Worm (Caenorhabditis elegans) whole organism, young adult: Measurements from ENCODE around the gene F42C5.4.
"Not testable (repeated sequence)": the region's sequence is repeated elsewhere in the genome, so short reads cannot be mapped to it uniquely, and the experiment has no call there.

Experiments
- B0019.2 ChIP-seq: fragments of 200-800 bp; sonication (Bioruptor generic); conservative IDR thresholded peaks from 2 replicates; pipeline ENCODE4 v1.3.6; 2022; ENCODE audit warnings: missing genetic modification reagents, missing genetic modification characterization, missing compliant biosample characterization
- B0035.1 ChIP-seq: sonication (generic microtip); optimal IDR thresholded peaks from 2 replicates; lab custom pipeline; 2016; ENCODE audit warnings: missing genetic modification characterization, mild to moderate bottlenecking, missing compliant biosample characterization, missing genotype, missing genetic modification reagents
- B0336.3 ChIP-seq: fragments of 200-800 bp; sonication (Bioruptor generic); IDR thresholded peaks from 2 replicates; pipeline ENCODE4 v1.3.6; 2022; ENCODE audit warnings: missing genetic modification characterization, missing compliant biosample characterization
- F10E7.11 ChIP-seq: sonication (generic microtip); optimal IDR thresholded peaks from 2 replicates; lab custom pipeline; 2017; ENCODE audit warnings: mild to moderate bottlenecking, missing genetic modification characterization, moderate library complexity, missing compliant biosample characterization
- F49E8.2 ChIP-seq: sonication (generic microtip); optimal IDR thresholded peaks from 3 replicates; lab custom pipeline; 2017; ENCODE audit warnings: missing genetic modification characterization, mild to moderate bottlenecking, missing compliant biosample characterization, antibody characterized with exemption, moderate library complexity; ENCODE audit not compliant: insufficient read depth
- ama-1 ChIP-seq, 3 experiments: fragments of 150-350 bp in 1 of 3; sonication (generic microtip) in 2 of 3; optimal IDR thresholded peaks; 2 replicates each; lab custom pipeline; 2014 to 2018; ENCODE audit warnings: missing biosample characterization in 2 of 3, missing genetic modification characterization in 2 of 3, missing genetic modification reagents in 2 of 3
- athp-1 ChIP-seq: sonication (generic microtip); optimal IDR thresholded peaks from 2 replicates; lab custom pipeline; 2017; ENCODE audit warnings: mild to moderate bottlenecking, missing genetic modification characterization, missing compliant biosample characterization
- attf-6 ChIP-seq: fragments of 200-800 bp; sonication (Bioruptor generic); IDR thresholded peaks from 2 replicates; pipeline ENCODE4 v1.3.6; 2022; ENCODE audit warnings: missing genetic modification reagents, missing genetic modification characterization, missing compliant biosample characterization
- cebp-2 ChIP-seq: fragments of 200-800 bp; sonication (Bioruptor generic); IDR thresholded peaks from 2 replicates; pipeline ENCODE4 v1.3.6; 2022; ENCODE audit warnings: missing genetic modification characterization, missing compliant biosample characterization
- ceh-79 ChIP-seq: sonication (generic microtip); optimal IDR thresholded peaks from 2 replicates; lab custom pipeline; 2017; ENCODE audit warnings: mild to moderate bottlenecking, missing genetic modification characterization, missing compliant biosample characterization
- die-1 ChIP-seq: sonication (generic microtip); optimal IDR thresholded peaks from 2 replicates; lab custom pipeline; 2016; ENCODE audit warnings: missing genotype, mild to moderate bottlenecking, missing genetic modification characterization, missing compliant biosample characterization
- dpff-1 ChIP-seq: sonication (generic microtip); optimal IDR thresholded peaks from 2 replicates; lab custom pipeline; 2017; ENCODE audit warnings: mild to moderate bottlenecking, missing genetic modification characterization, missing compliant biosample characterization
- efl-1 ChIP-seq: fragments of 150-350 bp; optimal IDR thresholded peaks from 2 replicates; lab custom pipeline; 2014; ENCODE audit warnings: missing biosample characterization, missing genetic modification reagents, missing genetic modification characterization
- egrh-3 ChIP-seq: fragments of 200-800 bp; sonication (Bioruptor generic); IDR thresholded peaks from 2 replicates; pipeline ENCODE4 v1.3.6; 2022; ENCODE audit warnings: missing genetic modification reagents, missing genetic modification characterization, missing compliant biosample characterization
- ekl-4 ChIP-seq: fragments of 200-800 bp; sonication (Bioruptor generic); IDR thresholded peaks from 2 replicates; pipeline ENCODE4 v1.3.6; 2022; ENCODE audit warnings: missing genetic modification reagents, missing genetic modification characterization, missing compliant biosample characterization
- hmg-1.2 ChIP-seq: fragments of 200-800 bp; sonication (Bioruptor generic); IDR thresholded peaks from 2 replicates; pipeline ENCODE4 v1.3.6; 2022; ENCODE audit warnings: missing genetic modification reagents, missing genetic modification characterization, missing compliant biosample characterization
- lag-1 ChIP-seq: fragments of 200-800 bp; sonication (Bioruptor generic); IDR thresholded peaks from 2 replicates; pipeline ENCODE4 v1.3.6; 2022; ENCODE audit warnings: missing genetic modification reagents, missing genetic modification characterization, missing compliant biosample characterization
- let-607 ChIP-seq, 2 experiments: fragments of 200-800 bp in 1 of 2; sonication (Bioruptor generic) in 1 of 2; sonication (generic microtip) in 1 of 2; optimal IDR thresholded peaks; 2 replicates each; lab custom pipeline; 2016 to 2018; ENCODE audit warnings: mild to moderate bottlenecking in 2 of 2, missing compliant biosample characterization in 2 of 2, missing genetic modification characterization in 2 of 2, moderate library complexity in 2 of 2, missing genotype in 1 of 2
- lin-35 ChIP-seq, 3 experiments: fragments of 150-350 bp in 2 of 3; sonication (generic microtip) in 1 of 3; optimal IDR thresholded peaks; 2 replicates each; lab custom pipeline; 2014 to 2018; ENCODE audit warnings: missing biosample characterization in 3 of 3, missing genetic modification characterization in 3 of 3, missing genetic modification reagents in 3 of 3
- madf-8 ChIP-seq: fragments of 200-800 bp; sonication (Bioruptor generic); conservative IDR thresholded peaks from 2 replicates; pipeline ENCODE4 v1.3.6; 2022; ENCODE audit warnings: missing genetic modification reagents, missing genetic modification characterization, missing compliant biosample characterization
- mxl-1 ChIP-seq: sonication (generic microtip); optimal IDR thresholded peaks from 2 replicates; lab custom pipeline; 2016; ENCODE audit warnings: missing genetic modification characterization, missing compliant biosample characterization
- sdz-38 ChIP-seq: sonication (generic microtip); optimal IDR thresholded peaks from 2 replicates; lab custom pipeline; 2016; ENCODE audit warnings: missing genotype, missing genetic modification characterization, missing compliant biosample characterization
- snpc-1.1 ChIP-seq: sonication (generic microtip); optimal IDR thresholded peaks from 2 replicates; lab custom pipeline; 2017; ENCODE audit warnings: missing genetic modification characterization, mild to moderate bottlenecking, missing compliant biosample characterization, antibody characterized with exemption, moderate library complexity, missing genotype, missing genetic modification reagents; ENCODE audit not compliant: insufficient read depth
- tbp1 ChIP-seq: fragments of 200-800 bp; sonication (Bioruptor generic); optimal IDR thresholded peaks from 2 replicates; lab custom pipeline; 2018; ENCODE audit warnings: mild to moderate bottlenecking, missing genetic modification characterization, missing compliant biosample characterization
- tbx-9 ChIP-seq: sonication (generic microtip); optimal IDR thresholded peaks from 2 replicates; lab custom pipeline; 2016; ENCODE audit warnings: borderline replicate concordance, missing genetic modification characterization, inconsistent platforms, missing compliant biosample characterization
- unc-130 ChIP-seq: sonication (generic microtip); optimal IDR thresholded peaks from 2 replicates; lab custom pipeline; 2016; ENCODE audit warnings: missing genetic modification reagents, missing genetic modification characterization, missing compliant biosample characterization
- unc-62 ChIP-seq: fragments of 150-350 bp; optimal IDR thresholded peaks from 2 replicates; lab custom pipeline; 2014; ENCODE audit warnings: missing biosample characterization, missing genetic modification reagents, missing genetic modification characterization
- xnd-1 ChIP-seq: sonication (generic microtip); optimal IDR thresholded peaks from 2 replicates; lab custom pipeline; 2016; ENCODE audit warnings: missing genotype, missing genetic modification reagents, missing genetic modification characterization, missing compliant biosample characterization
- zfh-2 ChIP-seq: fragments of 200-800 bp; sonication (Bioruptor generic); conservative IDR thresholded peaks from 2 replicates; pipeline ENCODE4 v1.3.6; 2022; ENCODE audit warnings: missing genetic modification reagents, missing genetic modification characterization, missing compliant biosample characterization
- ztf-28 ChIP-seq: fragments of 200-800 bp; sonication (Bioruptor generic); IDR thresholded peaks from 2 replicates; pipeline ENCODE4 v1.3.6; 2022; ENCODE audit warnings: missing genetic modification reagents, missing genetic modification characterization, missing compliant biosample characterization
- ztf-3 ChIP-seq: fragments of 200-800 bp; sonication (Bioruptor generic); optimal IDR thresholded peaks from 2 replicates; lab custom pipeline; 2018; ENCODE audit warnings: mild to moderate bottlenecking, missing genetic modification characterization, missing compliant biosample characterization

F42C5.4 gene

ce11 chrIV:7247243-7247642, 44.7 kb downstream of the F42C5.4 start, which contains the start of gene D2024.1:
Gene D2024.1, plus strand, starts transcription at chrIV:7247543.
- TF ChIP-seq zfh-2; unc-62 (GFP tag; lab: Kevin White, UChicago); hmg-1.2: not testable (repeated sequence)

ce11 chrIV:7246553-7246952, 45.4 kb downstream of the F42C5.4 start, which contains the start of gene col-114:
Gene col-114, minus strand, starts transcription at chrIV:7246653.
- TF ChIP-seq cebp-2 (GFP tag; lab: Robert Waterston, UW) (no peak), F49E8.2 (no peak), ztf-3 (no peak), ceh-79 (no peak), B0035.1 (tag; lab: Kevin White, UChicago) (no peak), egrh-3 (GFP tag; lab: Robert Waterston, UW) (no peak), let-607 (tag; optimal IDR thresholded peaks at IDR 0.05; lab: Kevin White, UChicago) (no peak), unc-130 (no peak), efl-1 (GFP tag; lab: Kevin White, UChicago) (no peak), F10E7.11 (no peak), snpc-1.1 (tag; lab: Kevin White, UChicago) (no peak)
- TF ChIP-seq, all 124 proteins: peak for 0

ce11 chrIV:7245592-7245991, 46.3 kb downstream of the F42C5.4 start:
- no peak for TF ChIP-seq B0019.2 (GFP tag; lab: Robert Waterston, UW)
- no peak for TF ChIP-seq let-607 (tag; optimal IDR thresholded peaks at IDR 0.05; lab: Kevin White, UChicago)
- peak; percentile 76 for TF ChIP-seq zfh-2
- TF ChIP-seq sdz-38 (tag; lab: Kevin White, UChicago): no peak
- TF ChIP-seq athp-1 (tag; lab: Kevin White, UChicago): no peak
- TF ChIP-seq ekl-4: no peak
- TF ChIP-seq egrh-3 (GFP tag; lab: Robert Waterston, UW): peak; percentile 44; the same call in 1 of the 2 replicates
- no peak for TF ChIP-seq xnd-1 (tag; lab: Kevin White, UChicago)
- no peak for TF ChIP-seq lin-35 (GFP tag; optimal IDR thresholded peaks at IDR 0.05; lab: Kevin White, UChicago)
- TF ChIP-seq, all 124 proteins: peak for 2

ce11 chrIV:7243913-7244312, 48.0 kb downstream of the F42C5.4 start, which contains the start of gene afmd-1:
Gene afmd-1, plus strand, starts transcription at chrIV:7244228.
- TF ChIP-seq xnd-1 (tag; lab: Kevin White, UChicago) (no peak), madf-8 (GFP tag; lab: Robert Waterston, UW) (no peak), sdz-38 (tag; lab: Kevin White, UChicago) (no peak), B0336.3 (GFP tag; lab: Robert Waterston, UW) (no peak), lag-1 (GFP tag; lab: Robert Waterston, UW) (no peak), tbp1 (GFP tag; lab: Kevin White, UChicago) (no peak), attf-6 (no peak), efl-1 (GFP tag; lab: Kevin White, UChicago) (no peak), mxl-1 (tag; lab: Kevin White, UChicago) (no peak), dpff-1 (no peak), tbx-9 (no peak)

- TF ChIP-seq efl-1 (GFP tag; lab: Kevin White, UChicago): no peak
- no peak for TF ChIP-seq ztf-28 (GFP tag; lab: Robert Waterston, UW)
- no peak for TF ChIP-seq die-1 (tag; lab: Kevin White, UChicago)
- no peak for TF ChIP-seq ama-1 (optimal IDR thresholded peaks at IDR 0.05; lab: Kevin White, UChicago)
- no peak for TF ChIP-seq ama-1 (GFP tag; optimal IDR thresholded peaks at IDR 0.05; lab: Kevin White, UChicago)
Measured at ce11 chrIV:7242220-7242789, 49.6 kb downstream of the F42C5.4 start, which contains the start of gene gstk-2. Gene gstk-2, minus strand, starts transcription at chrIV:7242270.
